Fruit fly (Drosophila melanogaster): ENCODE measurements around the gene Mps1.
A peak's percentile ranks its signal among the peaks of the same experiment; 100 is the strongest.

Gene Mps1

DNA sequence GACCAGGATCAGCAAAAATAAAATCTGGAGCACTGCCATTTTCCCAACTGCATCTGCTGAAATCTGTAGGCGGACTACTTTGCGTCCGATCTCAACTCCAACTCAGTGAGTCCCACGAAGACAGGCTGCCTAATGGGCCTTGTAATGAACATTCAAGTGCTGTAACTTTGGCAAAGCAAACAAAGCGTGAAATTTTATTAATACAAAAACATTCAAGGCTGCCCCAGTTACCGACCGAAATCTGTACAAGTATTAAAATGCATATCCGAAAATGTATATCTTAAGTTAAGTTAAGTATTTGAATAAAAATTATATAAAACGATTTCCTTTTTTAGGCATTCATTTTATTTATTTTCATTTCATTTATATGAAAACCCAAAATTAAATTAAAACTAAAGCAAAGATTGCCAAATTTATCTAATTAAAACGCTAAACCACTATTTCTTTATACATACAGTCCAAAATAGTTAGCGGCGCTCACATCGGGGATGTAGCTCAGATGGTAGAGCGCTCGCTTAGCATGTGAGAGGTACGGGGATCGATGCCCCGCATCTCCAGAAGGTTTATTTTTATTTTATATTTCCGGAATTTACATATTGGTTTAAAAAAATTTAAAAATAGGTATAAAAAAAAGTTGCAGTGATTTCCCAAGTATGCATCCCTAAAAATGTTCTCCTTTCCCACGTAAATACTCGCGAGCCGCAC, 48.9 kb upstream of the Mps1 start, which contains the start of gene CG14323 (continued):
- TF ChIP-seq nmo (GFP tag; optimal IDR thresholded peaks at IDR 0.05): no peak
- no peak for TF ChIP-seq klu (GFP tag; IDR thresholded peaks at IDR 0.05)
- peak; percentile 32; the same call in 2 of the 3 replicates for TF ChIP-seq Opbp (GFP tag; IDR thresholded peaks at IDR 0.05; ENCODE audit: partially characterized antibody)
- TF ChIP-seq ttk (GFP tag; IDR thresholded peaks at IDR 0.05): no peak
- no peak for TF ChIP-seq CG10654 (GFP tag; optimal IDR thresholded peaks at IDR 0.05)
- TF ChIP-seq lola (GFP tag; optimal IDR thresholded peaks at IDR 0.05): no peak
- no peak for TF ChIP-seq Gsc (GFP tag; IDR thresholded peaks at IDR 0.05)

DNA sequence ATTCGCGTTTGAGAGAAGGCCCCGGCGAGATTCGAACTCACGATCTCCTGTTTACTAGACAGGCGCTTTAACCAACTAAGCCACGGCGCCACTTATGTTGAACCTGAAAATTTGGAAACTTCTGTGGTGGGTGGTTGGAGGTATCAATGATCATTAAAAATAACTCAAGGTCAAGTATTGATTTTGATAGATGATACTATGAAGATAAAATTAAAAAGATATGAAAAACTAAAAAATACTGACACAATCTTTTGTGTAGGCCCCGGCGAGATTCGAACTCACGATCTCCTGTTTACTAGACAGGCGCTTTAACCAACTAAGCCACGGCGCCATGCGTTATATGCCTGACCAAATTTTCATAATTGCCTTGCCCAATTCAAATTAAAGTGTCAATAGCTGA, 46.5 kb upstream of the Mps1 start:
- peak in 1 of 2 experiments; percentile 11 for TF ChIP-seq Eip74EF (GFP tag; optimal IDR thresholded peaks at IDR 0.05)
- no peak for TF ChIP-seq sd (tag; optimal IDR thresholded peaks at IDR 0.05)
- TF ChIP-seq emc (GFP tag; optimal IDR thresholded peaks at IDR 0.05): no peak
- TF ChIP-seq NC2β (GFP tag; optimal IDR thresholded peaks at IDR 0.05): no peak
- peak; percentile 61; the same call in 1 of the 2 replicates for TF ChIP-seq sna (GFP tag; IDR thresholded peaks at IDR 0.05; ENCODE audit: partially characterized antibody)
- TF ChIP-seq ind (GFP tag; optimal IDR thresholded peaks at IDR 0.05): no peak
- TF ChIP-seq vvl (GFP tag; IDR thresholded peaks at IDR 0.05): no peak; the same call in 1 of the 2 replicates
- peak; percentile 84; the same call in 2 of the 3 replicates for TF ChIP-seq so (GFP tag; IDR thresholded peaks at IDR 0.05)
- TF ChIP-seq Med (GFP tag): peak; percentile 55
- TF ChIP-seq Kr (GFP tag; optimal IDR thresholded peaks at IDR 0.05): no peak
- peak; percentile 78; the same call in 2 of the 3 replicates for TF ChIP-seq Opbp (GFP tag; IDR thresholded peaks at IDR 0.05; ENCODE audit: partially characterized antibody)
- peak; percentile 45; the same call in 1 of the 2 replicates for TF ChIP-seq inv (GFP tag; IDR thresholded peaks at IDR 0.05; ENCODE audit: partially characterized antibody)
- TF ChIP-seq CG13424 (tag; optimal IDR thresholded peaks at IDR 0.05): no peak
- no peak for TF ChIP-seq trh (GFP tag; optimal IDR thresholded peaks at IDR 0.05)
- 0 out of 2 replicates have a peak, but pooled peaks have one; percentile 21 for TF ChIP-seq aop (GFP tag; IDR thresholded peaks at IDR 0.05)
- peak; percentile 85 for TF ChIP-seq bbx (GFP tag; IDR thresholded peaks at IDR 0.05; ENCODE audit: partially characterized antibody)
- TF ChIP-seq CG13775 (GFP tag; optimal IDR thresholded peaks at IDR 0.05): no peak
- TF ChIP-seq al (GFP tag; IDR thresholded peaks at IDR 0.05): no peak
- peak; percentile 81 for TF ChIP-seq amos (GFP tag; IDR thresholded peaks at IDR 0.05; ENCODE audit: partially characterized antibody)
- peak; percentile 29; the same call in 2 of the 3 replicates for TF ChIP-seq CG34224 (GFP tag; IDR thresholded peaks at IDR 0.05; ENCODE audit: partially characterized antibody)
- peak; percentile 24; the same call in 1 of the 2 replicates for TF ChIP-seq hbn (GFP tag; IDR thresholded peaks at IDR 0.05; ENCODE audit: partially characterized antibody)
- no peak for TF ChIP-seq CG31224 (GFP tag; IDR thresholded peaks at IDR 0.05)
- TF ChIP-seq vnd (GFP tag; IDR thresholded peaks at IDR 0.05; ENCODE audit: partially characterized antibody): peak; percentile 69
- peak; percentile 85 for TF ChIP-seq CG16813 (GFP tag; IDR thresholded peaks at IDR 0.05; ENCODE audit: partially characterized antibody)
- TF ChIP-seq HHEX (GFP tag; optimal IDR thresholded peaks at IDR 0.05): no peak
- no peak for TF ChIP-seq CG14014 (GFP tag; IDR thresholded peaks at IDR 0.05)
- peak; percentile 61; the same call in 3 of the 4 replicates for TF ChIP-seq Dll (GFP tag; IDR thresholded peaks at IDR 0.05; ENCODE audit: partially characterized antibody)
- no peak for TF ChIP-seq CG4707 (GFP tag; optimal IDR thresholded peaks at IDR 0.05)
- TF ChIP-seq E2f1 (GFP tag; IDR thresholded peaks at IDR 0.05): no peak
- peak; percentile 60; the same call in 1 of the 3 replicates for TF ChIP-seq knrl (GFP tag; IDR thresholded peaks at IDR 0.05; ENCODE audit: partially characterized antibody)
- TF ChIP-seq CG2116 (GFP tag; optimal IDR thresholded peaks at IDR 0.05): no peak
- peak; percentile 66; the same call in 1 of the 2 replicates for TF ChIP-seq ato (GFP tag; IDR thresholded peaks at IDR 0.05; ENCODE audit: partially characterized antibody)
- peak; percentile 82 for TF ChIP-seq sens (GFP tag)
- TF ChIP-seq CG2712 (tag; optimal IDR thresholded peaks at IDR 0.05): no peak
- no peak for TF ChIP-seq CG6689 (GFP tag; IDR thresholded peaks at IDR 0.05)
- 0 out of 3 replicates have a peak, but pooled peaks have one; percentile 37 for TF ChIP-seq zen2 (GFP tag; IDR thresholded peaks at IDR 0.05; ENCODE audit: partially characterized antibody)
- peak; percentile 26; the same call in 1 of the 3 replicates for TF ChIP-seq zfh1 (GFP tag; IDR thresholded peaks at IDR 0.05)
- TF ChIP-seq HLH4C (GFP tag; IDR thresholded peaks at IDR 0.05; ENCODE audit: partially characterized antibody): peak; percentile 71; the same call in 2 of the 3 replicates
- no peak for TF ChIP-seq lab (GFP tag; optimal IDR thresholded peaks at IDR 0.05)
